Fruit fly (Drosophila melanogaster): Measurements from ENCODE around the gene CG31253.

Gene CG31253

dm6 chr3R:27987329-27987728 is 27.0 kb upstream of the CG31253 start (continued):
- peak; percentile 15 for TF ChIP-seq CG18764 (GFP tag; optimal IDR thresholded peaks at IDR 0.05)
- TF ChIP-seq CG3163 (GFP tag; optimal IDR thresholded peaks at IDR 0.05), result no peak
- no peak for TF ChIP-seq CG10274 (GFP tag; optimal IDR thresholded peaks at IDR 0.05)
- no peak for TF ChIP-seq knrl (GFP tag; IDR thresholded peaks at IDR 0.05; ENCODE audit: partially characterized antibody)
- TF ChIP-seq CG11695 (GFP tag; IDR thresholded peaks at IDR 0.05), result peak; percentile 74; the same call in 2 of the 3 replicates
- TF ChIP-seq unc-4 (GFP tag; IDR thresholded peaks at IDR 0.05; ENCODE audit: partially characterized antibody), result no peak
- TF ChIP-seq CG14965 (GFP tag; optimal IDR thresholded peaks at IDR 0.05; ENCODE audit: borderline replicate concordance), result no peak
- TF ChIP-seq Kr (GFP tag; optimal IDR thresholded peaks at IDR 0.05), result no peak
- peak; percentile 69 for TF ChIP-seq CG10147 (GFP tag; optimal IDR thresholded peaks at IDR 0.05)
- no peak for TF ChIP-seq Lim3 (GFP tag; IDR thresholded peaks at IDR 0.05)
- peak; percentile 51 for TF ChIP-seq D19A (tag; optimal IDR thresholded peaks at IDR 0.05)
- TF ChIP-seq CTCF (GFP tag; optimal IDR thresholded peaks at IDR 0.05), result no peak
- no peak for TF ChIP-seq dan (GFP tag; IDR thresholded peaks at IDR 0.05)
- TF ChIP-seq CG11560 (tag; IDR thresholded peaks at IDR 0.05), result no peak
- TF ChIP-seq CG32772 (GFP tag; IDR thresholded peaks at IDR 0.05), result peak; percentile 77
- peak; percentile 69 for TF ChIP-seq Fer3 (tag; optimal IDR thresholded peaks at IDR 0.05)
- peak; percentile 38 for TF ChIP-seq tin (GFP tag; optimal IDR thresholded peaks at IDR 0.05)
- TF ChIP-seq CG6854 (GFP tag; optimal IDR thresholded peaks at IDR 0.05), result no peak
- TF ChIP-seq grn (GFP tag; optimal IDR thresholded peaks at IDR 0.05), result no peak
- TF ChIP-seq ttk (GFP tag; IDR thresholded peaks at IDR 0.05), result peak; percentile 56; the same call in 1 of the 2 replicates
- TF ChIP-seq az2 (GFP tag; optimal IDR thresholded peaks at IDR 0.05), result peak; percentile 57
- no peak for TF ChIP-seq ash1 (GFP tag; optimal IDR thresholded peaks at IDR 0.05)
- TF ChIP-seq Hey (tag; optimal IDR thresholded peaks at IDR 0.05), result no peak
- no peak for TF ChIP-seq HmgZ (tag; optimal IDR thresholded peaks at IDR 0.05)
- peak; percentile 79 for TF ChIP-seq CG3281 (GFP tag; optimal IDR thresholded peaks at IDR 0.05)
- TF ChIP-seq CG9727 (GFP tag; optimal IDR thresholded peaks at IDR 0.05), result peak; percentile 62
- peak; percentile 53 for TF ChIP-seq Chrac-16 (GFP tag; optimal IDR thresholded peaks at IDR 0.05)
- TF ChIP-seq CG31388 (GFP tag; optimal IDR thresholded peaks at IDR 0.05), result no peak
- no peak for TF ChIP-seq zen2 (GFP tag; IDR thresholded peaks at IDR 0.05; ENCODE audit: partially characterized antibody)
- TF ChIP-seq NFAT (GFP tag; IDR thresholded peaks at IDR 0.05), result peak; percentile 30; the same call in 1 of the 2 replicates
- peak; percentile 73 for TF ChIP-seq vvl (GFP tag; IDR thresholded peaks at IDR 0.05)
- TF ChIP-seq CG6175 (GFP tag; IDR thresholded peaks at IDR 0.05), result no peak
- TF ChIP-seq Dip3 (GFP tag; optimal IDR thresholded peaks at IDR 0.05), result peak; percentile 19
- TF ChIP-seq CG7372 (GFP tag; IDR thresholded peaks at IDR 0.05), result peak; percentile 48
- peak; percentile 38; the same call in 1 of the 2 replicates for TF ChIP-seq Awh (GFP tag; IDR thresholded peaks at IDR 0.05)
- TF ChIP-seq CG42726 (GFP tag; IDR thresholded peaks at IDR 0.05; ENCODE audit: partially characterized antibody), result no peak
- TF ChIP-seq ems (GFP tag; optimal IDR thresholded peaks at IDR 0.05), result no peak
- TF ChIP-seq CG8359 (GFP tag; optimal IDR thresholded peaks at IDR 0.05; ENCODE audit: borderline replicate concordance), result no peak
- TF ChIP-seq tna (GFP tag; IDR thresholded peaks at IDR 0.05; ENCODE audit: partially characterized antibody), result no peak
- no peak for TF ChIP-seq bigmax (GFP tag; optimal IDR thresholded peaks at IDR 0.05)
- peak; percentile 71 for TF ChIP-seq CG2712 (tag; optimal IDR thresholded peaks at IDR 0.05)
- TF ChIP-seq Usf (GFP tag; optimal IDR thresholded peaks at IDR 0.05), result no peak
- TF ChIP-seq sqz (GFP tag; optimal IDR thresholded peaks at IDR 0.05), result peak; percentile 20
- TF ChIP-seq dmrt11E (tag; optimal IDR thresholded peaks at IDR 0.05), result peak; percentile 46
- peak in 1 of 2 experiments; percentile 78 for TF ChIP-seq Hr51 (GFP tag; optimal IDR thresholded peaks at IDR 0.05)
- TF ChIP-seq fd102C (GFP tag; optimal IDR thresholded peaks at IDR 0.05), result no peak
- no peak for TF ChIP-seq CG2129 (GFP tag; IDR thresholded peaks at IDR 0.05; ENCODE audit: partially characterized antibody)
- TF ChIP-seq CG8944 (GFP tag; optimal IDR thresholded peaks at IDR 0.05), result no peak
- no peak for TF ChIP-seq CkIIα-i1 (GFP tag; IDR thresholded peaks at IDR 0.05)
- TF ChIP-seq lilli (GFP tag; optimal IDR thresholded peaks at IDR 0.05), result peak; percentile 62
- TF ChIP-seq CG17912 (GFP tag; optimal IDR thresholded peaks at IDR 0.05), result no peak
- no peak for TF ChIP-seq fru (optimal IDR thresholded peaks at IDR 0.05)
